Worm (Caenorhabditis elegans) whole organism, L1 larva: ENCODE results near the gene F36F12.3.
"Not testable (repeated sequence)": the region's sequence is repeated elsewhere in the genome, so short reads cannot be mapped to it uniquely, and the experiment has no call there.

ENCODE experiments used
- C04F5.9 ChIP-seq: sonication (generic microtip); optimal IDR thresholded peaks from 2 replicates; lab custom pipeline; 2016; ENCODE audit warnings: missing genetic modification characterization, missing compliant biosample characterization
- C16A3.4 ChIP-seq: fragments of 150-350 bp; optimal IDR thresholded peaks from 2 replicates; lab custom pipeline; 2014; ENCODE audit warnings: missing biosample characterization, missing genetic modification characterization
- C34B4.2 ChIP-seq: sonication (generic microtip); optimal IDR thresholded peaks from 2 replicates; lab custom pipeline; 2017; ENCODE audit warnings: mild to moderate bottlenecking, missing genetic modification characterization, missing compliant biosample characterization
- F16B12.6 ChIP-seq: fragments of 150-350 bp; optimal IDR thresholded peaks from 2 replicates; lab custom pipeline; 2014; ENCODE audit warnings: missing biosample characterization, missing genetic modification characterization
- alr-1 ChIP-seq: fragments of 200-800 bp; sonication (Bioruptor generic); optimal IDR thresholded peaks from 2 replicates; lab custom pipeline; 2018; ENCODE audit warnings: borderline replicate concordance, mild to moderate bottlenecking, missing genetic modification characterization, missing compliant biosample characterization
- blmp-1 ChIP-seq: fragments of 150-350 bp; optimal IDR thresholded peaks from 2 replicates; lab custom pipeline; 2014; ENCODE audit warnings: missing biosample characterization, missing genetic modification characterization
- ceh-82 ChIP-seq, 3 experiments: fragments of 150-350 bp in 1 of 3; sonication (generic microtip) in 2 of 3; optimal IDR thresholded peaks; 2 replicates each; lab custom pipeline; 2014 to 2017; ENCODE audit warnings: missing biosample characterization in 3 of 3, missing genetic modification characterization in 3 of 3
- ceh-88 ChIP-seq: fragments of 200-800 bp; sonication (Bioruptor generic); IDR thresholded peaks from 2 replicates; pipeline ENCODE4 v1.3.6; 2022; ENCODE audit warnings: missing genetic modification characterization, missing compliant biosample characterization
- efl-1 ChIP-seq, 4 experiments: fragments of 150-350 bp; optimal IDR thresholded peaks in 3 of 4; peaks in 1 of 4; 1 replicate in 1 of 4; 2 replicates in 3 of 4; lab custom pipeline; 2014; ENCODE audit warnings: missing biosample characterization in 2 of 4, missing genetic modification characterization in 2 of 4, missing genetic modification reagents in 2 of 4
- egl-13 ChIP-seq: sonication (generic microtip); optimal IDR thresholded peaks from 2 replicates; lab custom pipeline; 2016; ENCODE audit warnings: missing genotype, missing genetic modification reagents, missing genetic modification characterization, missing compliant biosample characterization
- egl-27 ChIP-seq, 2 experiments: fragments of 150-350 bp in 1 of 2; sonication (generic microtip); optimal IDR thresholded peaks; 3 replicates each; lab custom pipeline; 2017 to 2018; ENCODE audit warnings: missing biosample characterization in 2 of 2, missing genetic modification characterization in 2 of 2, missing genetic modification reagents in 2 of 2
- elt-2 ChIP-seq: sonication (generic microtip); optimal IDR thresholded peaks from 2 replicates; lab custom pipeline; 2016; ENCODE audit warnings: missing genetic modification characterization, mild to moderate bottlenecking, inconsistent platforms, missing compliant biosample characterization, missing genetic modification reagents
- ets-5 ChIP-seq: fragments of 200-800 bp; sonication (Bioruptor generic); IDR thresholded peaks from 2 replicates; pipeline ENCODE4 v1.3.6; 2022; ENCODE audit warnings: missing genetic modification characterization, missing compliant biosample characterization
- fkh-10 ChIP-seq: sonication (generic microtip); optimal IDR thresholded peaks from 2 replicates; lab custom pipeline; 2017; ENCODE audit warnings: missing biosample characterization, missing genetic modification reagents, missing genetic modification characterization
- fkh-4 ChIP-seq: sonication (generic microtip); optimal IDR thresholded peaks from 2 replicates; lab custom pipeline; 2016; ENCODE audit warnings: missing compliant biosample characterization, missing genetic modification characterization, borderline replicate concordance
- grh-1 ChIP-seq: fragments of 200-800 bp; sonication (Bioruptor generic); IDR thresholded peaks from 2 replicates; pipeline ENCODE4 v1.3.6; 2022; ENCODE audit warnings: missing genetic modification reagents, missing genetic modification characterization, missing compliant biosample characterization
- hlh-4 ChIP-seq: sonication (generic microtip); optimal IDR thresholded peaks from 2 replicates; lab custom pipeline; 2016; ENCODE audit warnings: mild to moderate bottlenecking, missing genetic modification characterization, missing compliant biosample characterization
- hpl-2 ChIP-seq: fragments of 150-350 bp; optimal IDR thresholded peaks from 2 replicates; lab custom pipeline; 2014; ENCODE audit warnings: missing biosample characterization, missing genetic modification reagents, missing genetic modification characterization
- isw-1 ChIP-seq: fragments of 200-800 bp; sonication (Bioruptor generic); IDR thresholded peaks from 2 replicates; pipeline ENCODE4 v1.3.6; 2022; ENCODE audit warnings: missing genetic modification characterization, missing compliant biosample characterization
- jun-1 ChIP-seq: fragments of 150-350 bp; optimal IDR thresholded peaks from 2 replicates; lab custom pipeline; 2014; ENCODE audit warnings: missing biosample characterization, missing genetic modification reagents, missing genetic modification characterization
- lin-14 ChIP-seq: fragments of 200-800 bp; sonication (Bioruptor generic); optimal IDR thresholded peaks from 2 replicates; lab custom pipeline; 2018; ENCODE audit warnings: mild to moderate bottlenecking, missing genetic modification characterization, moderate library complexity, missing compliant biosample characterization
- lin-15B ChIP-seq: fragments of 150-350 bp; sonication (generic microtip); optimal IDR thresholded peaks from 3 replicates; lab custom pipeline; 2014; ENCODE audit warnings: missing biosample characterization, missing genetic modification characterization
- lin-35 ChIP-seq, 2 experiments: fragments of 150-350 bp; optimal IDR thresholded peaks; 2 replicates each; lab custom pipeline; 2014; ENCODE audit warnings: missing biosample characterization in 2 of 2, missing genetic modification characterization in 2 of 2, missing genetic modification reagents in 2 of 2
- lir-3 ChIP-seq: sonication (generic microtip); optimal IDR thresholded peaks from 2 replicates; lab custom pipeline; 2016; ENCODE audit warnings: mild to moderate bottlenecking, missing genetic modification characterization, moderate library complexity, missing compliant biosample characterization; ENCODE audit not compliant: poor library complexity
- mdl-1 ChIP-seq, 2 experiments: fragments of 150-350 bp; optimal IDR thresholded peaks; 2 replicates each; lab custom pipeline; 2014 to 2017; ENCODE audit warnings: missing biosample characterization in 2 of 2, missing genetic modification characterization in 2 of 2, inconsistent platforms in 1 of 2
- nhr-12 ChIP-seq: sonication (generic microtip); optimal IDR thresholded peaks from 2 replicates; lab custom pipeline; 2017; ENCODE audit warnings: missing biosample characterization, missing genetic modification characterization
- nhr-20 ChIP-seq: sonication (generic microtip); optimal IDR thresholded peaks from 2 replicates; lab custom pipeline; 2016; ENCODE audit warnings: mild to moderate bottlenecking, missing genetic modification characterization, missing compliant biosample characterization
- nhr-237 ChIP-seq: fragments of 150-350 bp; optimal IDR thresholded peaks from 2 replicates; lab custom pipeline; 2014; ENCODE audit warnings: missing biosample characterization, missing genetic modification characterization
- pax-3 ChIP-seq: fragments of 200-800 bp; sonication (Bioruptor generic); optimal IDR thresholded peaks from 2 replicates; lab custom pipeline; 2018; ENCODE audit warnings: mild to moderate bottlenecking, missing genetic modification characterization, moderate library complexity, missing compliant biosample characterization
- pqm-1 ChIP-seq: sonication (generic microtip); optimal IDR thresholded peaks from 3 replicates; lab custom pipeline; 2017; ENCODE audit warnings: missing biosample characterization, missing genetic modification characterization
- skn-1 ChIP-seq: fragments of 150-350 bp; optimal IDR thresholded peaks from 2 replicates; lab custom pipeline; 2014; ENCODE audit warnings: missing biosample characterization, missing genetic modification characterization
- snpc-4 ChIP-seq: fragments of 150-350 bp; optimal IDR thresholded peaks from 2 replicates; lab custom pipeline; 2014; ENCODE audit warnings: missing biosample characterization, missing genetic modification characterization
- snu-23 ChIP-seq: sonication (generic microtip); optimal IDR thresholded peaks from 2 replicates; lab custom pipeline; 2016; ENCODE audit warnings: missing genetic modification characterization, missing compliant biosample characterization
- sox-4 ChIP-seq: sonication (generic microtip); optimal IDR thresholded peaks from 2 replicates; lab custom pipeline; 2016; ENCODE audit warnings: missing genetic modification characterization, missing compliant biosample characterization
- sptf-1 ChIP-seq: fragments of 150-350 bp; optimal IDR thresholded peaks from 2 replicates; lab custom pipeline; 2014; ENCODE audit warnings: missing biosample characterization, missing genetic modification characterization
- tlp-1 ChIP-seq: fragments of 150-350 bp; optimal IDR thresholded peaks from 2 replicates; lab custom pipeline; 2014; ENCODE audit warnings: missing biosample characterization, missing genetic modification characterization
- unc-98 ChIP-seq: fragments of 200-800 bp; sonication (Bioruptor generic); IDR thresholded peaks from 2 replicates; pipeline ENCODE4 v1.3.6; 2022; ENCODE audit warnings: missing genetic modification characterization, missing compliant biosample characterization
- vab-15 ChIP-seq: sonication (generic microtip); optimal IDR thresholded peaks from 2 replicates; lab custom pipeline; 2017; ENCODE audit warnings: missing genotype, mild to moderate bottlenecking, missing genetic modification characterization, missing compliant biosample characterization
- zip-4 ChIP-seq: fragments of 200-800 bp; sonication (Bioruptor generic); optimal IDR thresholded peaks from 2 replicates; lab custom pipeline; 2018; ENCODE audit warnings: mild to moderate bottlenecking, missing genetic modification characterization, moderate library complexity, missing compliant biosample characterization

F36F12.3 gene

ce11 chrV:2090321-2090720 lies 4.7 kb downstream of the F36F12.3 start, which contains the start of gene ztf-28:
Gene ztf-28, plus strand, starts transcription at chrV:2090669.
- not testable (repeated sequence) for TF ChIP-seq egl-13 (tag; lab: Kevin White, UChicago); mdl-1 (tag; optimal IDR thresholded peaks at IDR 0.05; lab: Kevin White, UChicago); tlp-1

DNA sequence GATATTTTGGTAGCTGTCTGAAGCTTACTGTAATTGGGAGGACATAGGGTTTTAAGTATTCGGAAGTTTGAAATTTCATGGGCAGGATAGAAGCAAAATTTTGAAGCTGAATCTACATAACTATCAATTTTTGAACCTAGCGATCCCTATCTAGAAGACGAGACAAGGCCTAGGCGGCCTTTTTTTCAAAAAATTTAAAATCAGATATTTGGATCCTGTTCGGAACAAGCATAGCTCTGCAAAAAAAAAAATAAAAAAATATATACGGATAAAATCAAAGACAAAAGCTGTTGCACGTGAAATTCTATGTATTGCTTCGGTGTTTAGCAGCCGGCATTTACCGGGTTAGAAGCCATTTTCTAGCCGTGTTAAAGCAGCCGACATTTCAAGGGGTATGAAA lies 9.6 kb downstream of the F36F12.3 start, which contains the start of gene F36F12.2:
TSS of gene F36F12.2 (minus strand) at position 101 of the 400 bp plus-strand sequence.
- no peak for TF ChIP-seq pax-3 (tag; lab: Kevin White, UChicago)
- TF ChIP-seq tlp-1: no peak
- TF ChIP-seq nhr-12 (tag; lab: Kevin White, UChicago): no peak
- TF ChIP-seq lir-3 (tag; lab: Kevin White, UChicago): no peak
- TF ChIP-seq skn-1: no peak
- TF ChIP-seq snu-23: no peak
- no peak for TF ChIP-seq lin-15B (tag; lab: Kevin White, UChicago)
- TF ChIP-seq vab-15: no peak
- no peak for TF ChIP-seq lin-14 (GFP tag; lab: Kevin White, UChicago)
- no peak for TF ChIP-seq isw-1
- no peak for TF ChIP-seq ceh-82 (tag; optimal IDR thresholded peaks at IDR 0.05; lab: Kevin White, UChicago)
- no peak for TF ChIP-seq blmp-1 (tag; lab: Kevin White, UChicago)

DNA sequence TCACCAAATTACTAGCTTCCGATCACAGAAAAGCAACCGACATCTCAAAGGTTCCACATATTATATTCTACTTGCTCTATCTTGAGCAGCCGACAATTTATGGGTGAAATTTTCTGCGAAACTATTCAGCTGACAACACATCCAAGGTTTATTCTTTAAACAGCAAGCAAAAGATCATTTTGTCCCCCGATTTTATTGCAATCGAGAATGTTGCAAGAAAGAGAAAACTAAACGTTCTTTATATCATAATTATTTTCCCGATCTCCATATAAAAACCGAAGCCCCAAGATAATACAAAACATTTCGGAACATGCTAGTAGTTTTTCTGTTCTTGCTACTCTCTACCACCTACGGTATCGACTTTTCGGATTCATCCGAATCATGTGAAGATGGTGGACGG lies 10.2 kb downstream of the F36F12.3 start, which contains the start of gene clec-207:
TSS of gene clec-207 (plus strand) at position 301 of the 400 bp plus-strand sequence.
- TF ChIP-seq ceh-88 (GFP tag; lab: Robert Waterston, UW): no peak
- TF ChIP-seq snpc-4 (tag; lab: Kevin White, UChicago): no peak
- no peak for TF ChIP-seq hpl-2 (GFP tag; lab: Kevin White, UChicago)
- TF ChIP-seq C34B4.2 (tag; lab: Kevin White, UChicago): no peak
- TF ChIP-seq efl-1 (optimal IDR thresholded peaks at IDR 0.05; lab: Kevin White, UChicago): no peak
- no peak for TF ChIP-seq efl-1 (GFP tag; optimal IDR thresholded peaks at IDR 0.05 in 1 of 2; lab: Kevin White, UChicago)
- TF ChIP-seq fkh-10 (GFP tag; lab: Kevin White, UChicago): no peak
- no peak for TF ChIP-seq lin-35 (GFP tag; optimal IDR thresholded peaks at IDR 0.05; lab: Kevin White, UChicago)
- no peak for TF ChIP-seq nhr-20
- no peak for TF ChIP-seq sptf-1
- no peak for TF ChIP-seq F16B12.6
- no peak for TF ChIP-seq blmp-1 (tag; lab: Kevin White, UChicago)
- no peak for TF ChIP-seq skn-1
- TF ChIP-seq egl-27 (tag; optimal IDR thresholded peaks at IDR 0.05; lab: Kevin White, UChicago): no peak
- no peak for TF ChIP-seq zip-4 (GFP tag; lab: Kevin White, UChicago)
- no peak for TF ChIP-seq hlh-4 (tag; lab: Kevin White, UChicago)
- TF ChIP-seq, all 84 proteins: peak for 0

DNA sequence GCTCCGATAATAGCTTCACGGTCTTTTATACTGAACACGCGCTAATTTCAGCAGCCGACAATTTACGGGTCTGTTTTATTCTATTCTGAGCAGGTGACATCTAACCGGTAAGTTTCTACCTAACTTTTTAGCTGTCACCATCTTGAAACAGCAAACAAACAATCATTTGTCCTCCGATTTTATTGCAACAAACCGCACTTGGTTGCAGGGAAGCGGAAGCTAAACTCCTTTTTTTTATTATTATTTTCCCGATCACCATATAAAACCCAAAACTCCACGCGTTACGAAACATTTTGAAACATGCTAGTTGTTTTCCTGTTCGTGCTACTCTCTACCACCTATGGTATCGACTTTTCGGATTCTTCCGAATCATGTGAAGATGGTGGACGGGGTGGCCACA lies 12.1 kb downstream of the F36F12.3 start, which contains the start of gene clec-208:
TSS of gene clec-208 (plus strand) at position 301 of the 400 bp plus-strand sequence.
- TF ChIP-seq alr-1 (tag; lab: Kevin White, UChicago) (no peak), sox-4 (tag; lab: Kevin White, UChicago) (no peak), unc-98 (GFP tag; lab: Robert Waterston, UW) (no peak), ceh-88 (GFP tag; lab: Robert Waterston, UW) (no peak), elt-2 (tag; lab: Kevin White, UChicago) (no peak), jun-1 (tag; lab: Kevin White, UChicago) (no peak), ets-5 (GFP tag; lab: Robert Waterston, UW) (no peak), C16A3.4 (tag; lab: Kevin White, UChicago) (no peak)

DNA sequence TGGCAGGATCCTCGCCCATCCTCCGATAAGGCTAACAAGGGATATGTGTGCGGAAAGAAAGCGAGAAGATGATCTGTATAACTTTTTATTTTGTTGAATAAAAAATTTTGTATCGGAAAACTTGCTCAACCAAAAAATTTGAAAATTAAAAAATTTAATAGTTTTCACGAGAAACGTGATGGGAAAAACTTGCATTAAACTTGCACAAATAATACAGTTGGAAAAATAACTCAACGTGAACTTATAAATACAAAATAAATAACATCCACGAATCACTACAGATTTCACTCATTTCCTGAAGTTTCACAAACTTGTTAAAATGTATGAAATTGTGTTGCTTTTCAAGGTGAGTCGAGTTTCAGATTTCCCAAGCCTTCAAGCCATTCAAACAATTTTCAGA lies 13.4 kb downstream of the F36F12.3 start, which contains the start of gene F36F12.7:
TSS of gene F36F12.7 (plus strand) at position 301 of the 400 bp plus-strand sequence.
- TF ChIP-seq blmp-1 (tag; lab: Kevin White, UChicago): no peak
- TF ChIP-seq pqm-1 (tag; lab: Kevin White, UChicago): no peak
- TF ChIP-seq fkh-4 (tag; lab: Kevin White, UChicago): no peak
- TF ChIP-seq C04F5.9 (tag; lab: Kevin White, UChicago): no peak
- TF ChIP-seq grh-1: no peak
- TF ChIP-seq nhr-237 (tag; lab: Kevin White, UChicago): no peak
- no peak for TF ChIP-seq nhr-12 (tag; lab: Kevin White, UChicago)
- TF ChIP-seq vab-15: no peak
